Fruit fly (Drosophila melanogaster) whole organism, pupa: ENCODE measurements around the gene CG12691.

Experiments
- CG10348 ChIP-seq: fragments of 200-800 bp; sonication (Bioruptor generic); IDR thresholded peaks from 2 replicates; pipeline ENCODE4 v1.3.6; 2022; ENCODE audit warnings: missing biosample characterization, missing genetic modification characterization
- CG12605 ChIP-seq: fragments of 200-800 bp; sonication (Bioruptor generic); IDR thresholded peaks from 2 replicates; pipeline ENCODE4 v1.3.6; 2022; ENCODE audit warnings: missing biosample characterization, missing genetic modification characterization
- CG13204 ChIP-seq: fragments of 200-800 bp; sonication (Bioruptor generic); optimal IDR thresholded peaks from 2 replicates; lab custom pipeline; 2018; ENCODE audit warnings: missing biosample characterization, mild to moderate bottlenecking, missing genetic modification characterization, moderate library complexity
- CG14655 ChIP-seq: fragments of 200-800 bp; sonication (Bioruptor generic); optimal IDR thresholded peaks from 3 replicates; lab custom pipeline; 2017; ENCODE audit warnings: mild to moderate bottlenecking, missing biosample characterization, missing genetic modification reagents, missing genetic modification characterization
- CG15710 ChIP-seq: fragments of 200-800 bp; sonication (Bioruptor generic); optimal IDR thresholded peaks from 2 replicates; lab custom pipeline; 2018; ENCODE audit warnings: missing biosample characterization, mild to moderate bottlenecking, missing genetic modification characterization, moderate library complexity
- CG17806 ChIP-seq: fragments of 200-800 bp; sonication (Bioruptor generic); optimal IDR thresholded peaks from 2 replicates; lab custom pipeline; 2018; ENCODE audit warnings: missing biosample characterization, mild to moderate bottlenecking, missing genetic modification characterization, moderate library complexity
- CG32121 ChIP-seq: fragments of 200-800 bp; sonication (Bioruptor generic); IDR thresholded peaks from 2 replicates; pipeline ENCODE4 v1.3.6; 2022; ENCODE audit warnings: missing biosample characterization, missing genetic modification characterization
- CG34367 ChIP-seq: fragments of 200-800 bp; sonication (Bioruptor generic); optimal IDR thresholded peaks from 2 replicates; lab custom pipeline; 2018; ENCODE audit warnings: missing biosample characterization, mild to moderate bottlenecking, missing genetic modification characterization
- CG4496 ChIP-seq: fragments of 200-800 bp; sonication (Bioruptor generic); IDR thresholded peaks from 3 replicates; pipeline ENCODE4 v1.3.6; 2022; ENCODE audit warnings: missing biosample characterization, missing genetic modification characterization
- CG8159 ChIP-seq: fragments of 200-800 bp; sonication (Bioruptor generic); optimal IDR thresholded peaks from 3 replicates; lab custom pipeline; 2018; ENCODE audit warnings: missing biosample characterization, mild to moderate bottlenecking, missing genetic modification characterization, moderate library complexity
- CG8301 ChIP-seq: fragments of 200-800 bp; sonication (Bioruptor generic); optimal IDR thresholded peaks from 2 replicates; lab custom pipeline; 2018; ENCODE audit warnings: missing biosample characterization, mild to moderate bottlenecking, missing genetic modification characterization
- CG9948 ChIP-seq: fragments of 200-800 bp; sonication (Bioruptor generic); optimal IDR thresholded peaks from 2 replicates; lab custom pipeline; 2018; ENCODE audit warnings: missing biosample characterization, mild to moderate bottlenecking, missing genetic modification characterization, moderate library complexity
- D1 ChIP-seq: fragments of 200-800 bp; sonication (Bioruptor generic); optimal IDR thresholded peaks from 2 replicates; lab custom pipeline; 2018; ENCODE audit warnings: missing biosample characterization, mild to moderate bottlenecking, missing genetic modification characterization, moderate library complexity
- EcR ChIP-seq: fragments of 200-800 bp; sonication (Bioruptor generic); optimal IDR thresholded peaks from 3 replicates; lab custom pipeline; 2019; ENCODE audit warnings: missing biosample characterization, missing genetic modification characterization, mild to moderate bottlenecking, moderate library complexity, missing genetic modification reagents
- Ets98B ChIP-seq: fragments of 200-800 bp; sonication (Bioruptor generic); IDR thresholded peaks from 2 replicates; pipeline ENCODE4 v1.3.6; 2022; ENCODE audit warnings: missing biosample characterization, missing genetic modification characterization
- Pif1A ChIP-seq: fragments of 200-800 bp; sonication (Bioruptor generic); optimal IDR thresholded peaks from 3 replicates; lab custom pipeline; 2016; ENCODE audit warnings: missing biosample characterization, missing genetic modification characterization
- Pif1B ChIP-seq: fragments of 200-800 bp; sonication (Bioruptor generic); optimal IDR thresholded peaks from 3 replicates; lab custom pipeline; 2016; ENCODE audit warnings: missing biosample characterization, missing genetic modification characterization
- Snoo ChIP-seq: fragments of 200-800 bp; sonication (Bioruptor generic); optimal IDR thresholded peaks from 3 replicates; lab custom pipeline; 2017; ENCODE audit warnings: missing biosample characterization, mild to moderate bottlenecking, missing genetic modification characterization, inconsistent platforms
- fd96Ca ChIP-seq: fragments of 200-800 bp; sonication (Bioruptor generic); IDR thresholded peaks from 3 replicates; pipeline ENCODE4 v1.3.6; 2022; ENCODE audit warnings: missing biosample characterization, missing genetic modification characterization
- gl ChIP-seq: fragments of 200-800 bp; sonication (Bioruptor generic); optimal IDR thresholded peaks from 2 replicates; lab custom pipeline; 2018; ENCODE audit warnings: missing biosample characterization, mild to moderate bottlenecking, missing genetic modification characterization
- rn ChIP-seq: fragments of 200-800 bp; sonication (Bioruptor generic); IDR thresholded peaks from 2 replicates; pipeline ENCODE4 v1.3.6; 2022; ENCODE audit warnings: missing biosample characterization, missing genetic modification characterization

Gene CG12691

dm6 chrX:4248077-4248476 is 17.8 kb upstream of the CG12691 start, which contains the start of gene CG43135:
CG43135 (plus strand) TSS chrX:4248377.
- no peak for TF ChIP-seq CG15710
- TF ChIP-seq Pif1A = no peak
- TF ChIP-seq CG17806 (tag; lab: Kevin White, UChicago) = no peak
- no peak for TF ChIP-seq Snoo
- TF ChIP-seq Pif1B (GFP tag; lab: Kevin White, UChicago) = no peak
- no peak for TF ChIP-seq Ets98B (GFP tag; lab: Robert Waterston, UW)
- no peak for TF ChIP-seq gl (tag; lab: Kevin White, UChicago)
- no peak for TF ChIP-seq CG34367 (tag; lab: Kevin White, UChicago)
- TF ChIP-seq CG8301 (tag; lab: Kevin White, UChicago) = no peak
- TF ChIP-seq D1 = no peak
- no peak for TF ChIP-seq CG12605 (GFP tag; lab: Robert Waterston, UW)
- no peak for TF ChIP-seq CG32121 (GFP tag; lab: Robert Waterston, UW)
- TF ChIP-seq fd96Ca = no peak
- TF ChIP-seq CG4496 (GFP tag; lab: Robert Waterston, UW) = no peak
- no peak for TF ChIP-seq CG8159 (tag; lab: Kevin White, UChicago)
- no peak for TF ChIP-seq CG13204
- no peak for TF ChIP-seq EcR (GFP tag; lab: Kevin White, UChicago)
- TF ChIP-seq rn (GFP tag; lab: Robert Waterston, UW) = no peak
- no peak for TF ChIP-seq CG10348 (GFP tag; lab: Robert Waterston, UW)

DNA sequence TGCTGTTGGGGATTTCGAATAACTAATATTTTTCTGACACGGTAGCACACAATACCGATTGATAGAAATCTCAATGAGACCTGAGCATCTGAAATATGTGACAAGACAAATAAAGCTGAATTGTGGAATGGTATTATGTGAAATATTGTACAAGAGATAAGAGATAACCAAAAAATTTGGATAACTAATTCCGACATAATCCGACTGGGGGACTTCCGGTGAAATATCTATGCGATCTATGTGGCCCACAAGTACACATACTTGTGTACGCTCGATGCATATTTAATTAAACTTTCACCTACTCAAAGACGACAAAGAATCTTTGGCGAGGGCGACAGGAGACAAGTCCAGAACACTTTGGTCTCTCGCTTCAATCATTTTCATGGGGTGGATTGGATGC is 13.2 kb upstream of the CG12691 start, which contains the start of gene CG15576:
Gene CG15576 (minus strand): TSS at position 101 of the 400 bp plus-strand sequence.
- TF ChIP-seq fd96Ca (no peak), CG34367 (tag; lab: Kevin White, UChicago) (no peak), Snoo (no peak), EcR (GFP tag; lab: Kevin White, UChicago) (no peak), CG15710 (no peak), CG4496 (GFP tag; lab: Robert Waterston, UW) (no peak), Pif1A (no peak), CG9948 (no peak), CG8301 (tag; lab: Kevin White, UChicago) (no peak), CG12605 (GFP tag; lab: Robert Waterston, UW) (no peak), rn (GFP tag; lab: Robert Waterston, UW) (no peak), D1 (no peak), CG13204 (no peak), CG10348 (GFP tag; lab: Robert Waterston, UW) (no peak), CG8159 (tag; lab: Kevin White, UChicago) (no peak), CG14655 (GFP tag; lab: Kevin White, UChicago) (no peak), CG32121 (GFP tag; lab: Robert Waterston, UW) (no peak), CG17806 (tag; lab: Kevin White, UChicago) (no peak), Ets98B (GFP tag; lab: Robert Waterston, UW) (no peak), Pif1B (GFP tag; lab: Kevin White, UChicago) (no peak)

DNA sequence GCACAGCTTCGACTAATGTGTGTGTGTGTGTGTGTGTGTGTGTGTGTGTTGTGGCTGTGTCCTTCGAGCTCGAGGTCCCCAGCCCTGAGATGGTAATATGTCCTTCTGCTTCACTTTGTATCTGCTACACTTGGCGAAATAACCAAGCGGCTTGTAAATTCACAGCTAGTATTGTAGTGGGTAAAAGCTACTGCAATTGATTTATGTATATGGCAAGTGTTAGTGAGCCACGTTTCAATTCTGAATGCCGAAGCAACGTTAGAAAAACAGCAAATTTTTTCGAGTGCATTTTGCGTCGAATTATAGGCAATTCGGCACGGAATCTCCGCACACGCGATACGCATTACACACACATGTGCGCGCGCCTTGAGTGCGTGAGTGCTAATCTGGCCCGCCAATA is 3.2 kb upstream of the CG12691 start:
- TF ChIP-seq fd96Ca = peak; percentile 46; the same call in 1 of the 3 replicates
- TF ChIP-seq CG15710 = peak; percentile 43
- TF ChIP-seq CG4496 (GFP tag; lab: Robert Waterston, UW) = 0 out of 3 replicates have a peak, but pooled peaks have one; percentile 37
- TF ChIP-seq rn (GFP tag; lab: Robert Waterston, UW) = no peak
- no peak for TF ChIP-seq Snoo
- TF ChIP-seq CG17806 (tag; lab: Kevin White, UChicago) = peak; percentile 32
- no peak for TF ChIP-seq CG13204
- peak; percentile 46 for TF ChIP-seq CG8159 (tag; lab: Kevin White, UChicago)
- peak; percentile 26; the same call in 1 of the 2 replicates for TF ChIP-seq Ets98B (GFP tag; lab: Robert Waterston, UW)
- TF ChIP-seq Pif1B (GFP tag; lab: Kevin White, UChicago) = no peak
- peak; percentile 27 for TF ChIP-seq Pif1A
- peak; percentile 14 for TF ChIP-seq CG34367 (tag; lab: Kevin White, UChicago)
- no peak for TF ChIP-seq EcR (GFP tag; lab: Kevin White, UChicago)
- TF ChIP-seq CG14655 (GFP tag; lab: Kevin White, UChicago) = peak; percentile 46
- no peak for TF ChIP-seq D1
- peak; percentile 22 for TF ChIP-seq CG8301 (tag; lab: Kevin White, UChicago)
- TF ChIP-seq CG9948 = peak; percentile 40
- TF ChIP-seq CG12605 (GFP tag; lab: Robert Waterston, UW) = no peak
- TF ChIP-seq gl (tag; lab: Kevin White, UChicago) = no peak
- TF ChIP-seq CG10348 (GFP tag; lab: Robert Waterston, UW) = no peak
- no peak for TF ChIP-seq CG32121 (GFP tag; lab: Robert Waterston, UW)

DNA sequence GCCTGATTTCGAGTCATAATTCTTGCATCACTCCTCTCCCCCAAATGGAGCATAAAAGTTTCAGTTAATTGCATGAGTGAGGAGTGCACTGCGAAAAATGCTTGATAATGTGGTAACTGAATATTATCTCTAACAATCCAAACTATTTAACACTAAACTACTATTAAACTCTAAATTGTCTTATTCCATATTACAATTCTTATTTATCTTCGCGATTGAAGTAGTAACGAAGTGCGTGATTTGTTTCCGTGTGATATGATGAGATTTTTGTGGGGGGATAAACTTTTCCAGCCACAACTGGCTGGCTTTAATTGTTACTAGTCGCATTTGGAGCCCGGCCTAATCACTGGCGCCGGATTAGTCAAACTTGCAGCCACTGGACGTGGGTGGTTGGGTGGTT is 1.6 kb upstream of the CG12691 start:
- TF ChIP-seq CG32121 (GFP tag; lab: Robert Waterston, UW) (peak; percentile 64), Pif1B (GFP tag; lab: Kevin White, UChicago) (no peak), CG10348 (GFP tag; lab: Robert Waterston, UW) (no peak), CG8159 (tag; lab: Kevin White, UChicago) (peak; percentile 32), CG9948 (peak; percentile 13), Ets98B (GFP tag; lab: Robert Waterston, UW) (peak; percentile 66), CG4496 (GFP tag; lab: Robert Waterston, UW) (peak; percentile 52; the same call in 2 of the 3 replicates), CG13204 (no peak), CG17806 (tag; lab: Kevin White, UChicago) (peak; percentile 15), CG15710 (peak; percentile 4), CG12605 (GFP tag; lab: Robert Waterston, UW) (0 out of 2 replicates have a peak, but pooled peaks have one; percentile 10), D1 (no peak), fd96Ca (peak; percentile 61; the same call in 2 of the 3 replicates), CG14655 (GFP tag; lab: Kevin White, UChicago) (peak; percentile 53), CG8301 (tag; lab: Kevin White, UChicago) (peak; percentile 47), gl (tag; lab: Kevin White, UChicago) (no peak), EcR (GFP tag; lab: Kevin White, UChicago) (no peak), CG34367 (tag; lab: Kevin White, UChicago) (no peak), rn (GFP tag; lab: Robert Waterston, UW) (0 out of 2 replicates have a peak, but pooled peaks have one; percentile 7), Pif1A (peak; percentile 19), Snoo (no peak)
- TF ChIP-seq, all 21 proteins: peak for 13

- TF ChIP-seq CG12605 (GFP tag; lab: Robert Waterston, UW) = no peak
- no peak for TF ChIP-seq CG10348 (GFP tag; lab: Robert Waterston, UW)
- TF ChIP-seq Snoo = no peak
- TF ChIP-seq CG34367 (tag; lab: Kevin White, UChicago) = no peak
- TF ChIP-seq Ets98B (GFP tag; lab: Robert Waterston, UW) = no peak
- no peak for TF ChIP-seq CG9948
- no peak for TF ChIP-seq EcR (GFP tag; lab: Kevin White, UChicago)
- TF ChIP-seq CG17806 (tag; lab: Kevin White, UChicago) = no peak
- no peak for TF ChIP-seq CG8301 (tag; lab: Kevin White, UChicago)
Measured at dm6 chrX:4265327-4265726, 570 bp upstream of the CG12691 start.
